Worm (Caenorhabditis elegans) whole organism, young adult: ENCODE data around the gene tag-65.

ENCODE experiments used
- F23B12.7 ChIP-seq: sonication (generic microtip); optimal IDR thresholded peaks from 2 replicates; lab custom pipeline; 2017; ENCODE audit warnings: missing genetic modification characterization, mild to moderate bottlenecking, missing compliant biosample characterization, antibody characterized with exemption, moderate library complexity; ENCODE audit not compliant: insufficient read depth
- F52B5.7 ChIP-seq: sonication (generic microtip); optimal IDR thresholded peaks from 2 replicates; lab custom pipeline; 2016; ENCODE audit warnings: mild to moderate bottlenecking, missing genetic modification characterization, missing compliant biosample characterization
- Y53F4B.3 ChIP-seq: fragments of 200-800 bp; sonication (Bioruptor generic); IDR thresholded peaks from 2 replicates; pipeline ENCODE4 v1.3.6; 2022; ENCODE audit warnings: missing genetic modification reagents, missing genetic modification characterization, missing compliant biosample characterization
- Y67H2A.10 ChIP-seq: fragments of 200-800 bp; sonication (Bioruptor generic); conservative IDR thresholded peaks from 2 replicates; pipeline ENCODE4 v1.3.6; 2022; ENCODE audit warnings: missing genetic modification reagents, missing genetic modification characterization, missing compliant biosample characterization
- Y95B8A.8 ChIP-seq: fragments of 200-800 bp; sonication (Bioruptor generic); IDR thresholded peaks from 2 replicates; pipeline ENCODE4 v1.3.6; 2022; ENCODE audit warnings: missing genetic modification reagents, missing genetic modification characterization, missing compliant biosample characterization
- bed-1 ChIP-seq: fragments of 200-800 bp; sonication (Bioruptor generic); IDR thresholded peaks from 2 replicates; pipeline ENCODE4 v1.3.6; 2022; ENCODE audit warnings: missing genetic modification reagents, missing genetic modification characterization, missing compliant biosample characterization
- ceh-100 ChIP-seq: fragments of 200-800 bp; sonication (Bioruptor generic); IDR thresholded peaks from 2 replicates; pipeline ENCODE4 v1.3.6; 2022; ENCODE audit warnings: missing genetic modification reagents, missing genetic modification characterization, missing compliant biosample characterization
- snpc-4 ChIP-seq, 5 experiments: fragments of 150-350 bp in 1 of 5; sonication (generic microtip) in 4 of 5; optimal IDR thresholded peaks; 2 replicates each; lab custom pipeline; 2014 to 2018; ENCODE audit warnings: missing genetic modification characterization in 5 of 5, missing biosample characterization in 3 of 5, antibody characterized with exemption in 2 of 5, mild to moderate bottlenecking in 2 of 5, missing compliant biosample characterization in 2 of 5, missing genotype in 2 of 5, moderate library complexity in 2 of 5, missing genetic modification reagents in 1 of 5
- ztf-28 ChIP-seq: fragments of 200-800 bp; sonication (Bioruptor generic); IDR thresholded peaks from 2 replicates; pipeline ENCODE4 v1.3.6; 2022; ENCODE audit warnings: missing genetic modification reagents, missing genetic modification characterization, missing compliant biosample characterization

DNA sequence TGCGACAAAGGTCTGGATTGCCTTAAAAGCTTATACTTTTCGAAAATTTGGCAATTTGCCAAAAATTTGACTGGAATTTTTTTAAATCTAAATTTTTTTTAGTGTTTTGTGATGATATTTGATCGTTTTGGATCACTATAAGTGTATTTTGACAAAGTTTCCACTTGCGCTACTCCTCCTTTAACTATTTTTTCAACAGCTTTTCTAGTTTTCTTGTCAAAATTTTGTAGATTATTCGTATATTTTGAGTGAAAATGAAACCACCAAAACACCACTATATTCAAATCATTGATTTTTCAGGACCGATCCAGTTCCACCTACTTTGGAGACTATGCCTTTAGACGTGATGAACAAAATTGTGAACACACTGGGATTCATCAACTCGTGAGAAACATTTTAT lies 47.2 kb upstream of the tag-65 start, which contains the start of gene fbxa-181:
- no peak for TF ChIP-seq Y95B8A.8 (GFP tag; lab: Robert Waterston, UW)
- no peak for TF ChIP-seq ceh-100 (GFP tag; lab: Robert Waterston, UW)
- TF ChIP-seq Y67H2A.10 (GFP tag; lab: Robert Waterston, UW) = no peak
- no peak for TF ChIP-seq snpc-4 (GFP tag; optimal IDR thresholded peaks at IDR 0.05; lab: Kevin White, UChicago)
- TF ChIP-seq snpc-4 (tag; optimal IDR thresholded peaks at IDR 0.05; lab: Kevin White, UChicago) = no peak
- TF ChIP-seq ztf-28 = no peak
- TF ChIP-seq F23B12.7 (tag; lab: Kevin White, UChicago) = no peak
- no peak for TF ChIP-seq bed-1
- no peak for TF ChIP-seq F52B5.7 (tag; lab: Kevin White, UChicago)
- TF ChIP-seq Y53F4B.3 (GFP tag; lab: Robert Waterston, UW) = no peak
